Worm (Caenorhabditis elegans): ENCODE measurements around the gene F56D6.9.
"Not testable (repeated sequence)": the region's sequence is repeated elsewhere in the genome, so short reads cannot be mapped to it uniquely, and the experiment has no call there.

- TF ChIP-seq F13C5.2 (tag; optimal IDR thresholded peaks at IDR 0.05); ama-1 (optimal IDR thresholded peaks at IDR 0.05); B0310.2 (tag; optimal IDR thresholded peaks at IDR 0.05); ceh-13 (GFP tag; optimal IDR thresholded peaks at IDR 0.05); hmbx-1 (tag; optimal IDR thresholded peaks at IDR 0.05); scrt-1 (GFP tag; IDR thresholded peaks at IDR 0.05); sea-1 (GFP tag; conservative IDR thresholded peaks at IDR 0.05): not testable (repeated sequence)
These were observed 19.7 kb downstream of the F56D6.9 start, which contains the start of gene F56D6.18 for ce11 chrIV:3911848-3912247.
